Fruit fly (Drosophila melanogaster) whole organism, embryonic: ENCODE results near the gene CG7029.

Experiments
- ATbp ChIP-seq: fragments of 200-800 bp; sonication (Bioruptor generic); optimal IDR thresholded peaks from 2 replicates; lab custom pipeline; 2017; ENCODE audit warnings: missing biosample characterization, mild to moderate bottlenecking, missing genetic modification characterization, missing genetic modification reagents
- CG10267 ChIP-seq: fragments of 200-800 bp; sonication (Bioruptor generic); optimal IDR thresholded peaks from 2 replicates; lab custom pipeline; 2018; ENCODE audit warnings: missing biosample characterization, mild to moderate bottlenecking, missing genetic modification characterization, moderate library complexity
- CG10543 ChIP-seq: fragments of 200-800 bp; sonication (Bioruptor generic); optimal IDR thresholded peaks from 3 replicates; lab custom pipeline; 2017; ENCODE audit warnings: missing biosample characterization, mild to moderate bottlenecking, missing genetic modification characterization, moderate library complexity
- CG10979 ChIP-seq: fragments of 200-800 bp; sonication (Bioruptor generic); optimal IDR thresholded peaks from 2 replicates; lab custom pipeline; 2018; ENCODE audit warnings: missing biosample characterization, mild to moderate bottlenecking, missing genetic modification characterization, moderate library complexity
- CG11085 ChIP-seq: fragments of 200-800 bp; sonication (Bioruptor generic); IDR thresholded peaks from 2 replicates; pipeline ENCODE4 v1.3.6; 2022; ENCODE audit warnings: missing biosample characterization, missing genetic modification characterization
- CG11247 ChIP-seq: fragments of 200-800 bp; sonication (Bioruptor generic); IDR thresholded peaks from 2 replicates; pipeline ENCODE4 v1.3.6; 2022; ENCODE audit warnings: missing biosample characterization, missing genetic modification characterization
- CG11560 ChIP-seq: fragments of 200-800 bp; sonication (Bioruptor generic); IDR thresholded peaks from 3 replicates; pipeline ENCODE4 v1.3.6; 2022; ENCODE audit warnings: missing biosample characterization, missing genetic modification characterization
- CG12104 ChIP-seq: fragments of 200-800 bp; sonication (Bioruptor generic); optimal IDR thresholded peaks from 3 replicates; lab custom pipeline; 2016; ENCODE audit warnings: missing biosample characterization, missing genetic modification characterization
- CG12236 ChIP-seq: fragments of 200-800 bp; sonication (Bioruptor generic); optimal IDR thresholded peaks from 2 replicates; lab custom pipeline; 2016; ENCODE audit warnings: missing biosample characterization, missing genetic modification characterization
- CG12942 ChIP-seq: fragments of 200-800 bp; sonication (Bioruptor generic); optimal IDR thresholded peaks from 3 replicates; lab custom pipeline; 2016; ENCODE audit warnings: missing biosample characterization, missing genetic modification characterization
- CG13424 ChIP-seq: fragments of 200-800 bp; sonication (Bioruptor generic); optimal IDR thresholded peaks from 2 replicates; lab custom pipeline; 2019; ENCODE audit warnings: missing biosample characterization, mild to moderate bottlenecking, missing genetic modification characterization, moderate library complexity
- CG14710 ChIP-seq: fragments of 200-800 bp; sonication (Bioruptor generic); optimal IDR thresholded peaks from 3 replicates; lab custom pipeline; 2019; ENCODE audit warnings: missing biosample characterization, mild to moderate bottlenecking, missing genetic modification characterization, moderate library complexity
- CG15696 ChIP-seq: fragments of 200-800 bp; sonication (Bioruptor generic); optimal IDR thresholded peaks from 2 replicates; lab custom pipeline; 2019; ENCODE audit warnings: missing biosample characterization, mild to moderate bottlenecking, missing genetic modification characterization, moderate library complexity
- CG17359 ChIP-seq: fragments of 200-800 bp; sonication (Bioruptor generic); optimal IDR thresholded peaks from 3 replicates; lab custom pipeline; 2018; ENCODE audit warnings: missing biosample characterization, mild to moderate bottlenecking, missing genetic modification characterization, moderate library complexity
- CG18262 ChIP-seq: fragments of 200-800 bp; optimal IDR thresholded peaks from 3 replicates; lab custom pipeline; 2019; ENCODE audit warnings: missing biosample characterization, mild to moderate bottlenecking, missing genetic modification characterization, moderate library complexity
- CG18599 ChIP-seq: fragments of 200-800 bp; sonication (Bioruptor generic); optimal IDR thresholded peaks from 3 replicates; lab custom pipeline; 2017; ENCODE audit warnings: missing biosample characterization, missing genetic modification characterization, mild to moderate bottlenecking, moderate library complexity, missing genetic modification reagents
- CG18764 ChIP-seq: fragments of 200-800 bp; sonication (Bioruptor generic); optimal IDR thresholded peaks from 3 replicates; lab custom pipeline; 2016; ENCODE audit warnings: missing biosample characterization, missing genetic modification characterization
- CG2678 ChIP-seq: fragments of 200-800 bp; sonication (Bioruptor generic); optimal IDR thresholded peaks from 3 replicates; lab custom pipeline; 2019; ENCODE audit warnings: missing biosample characterization, mild to moderate bottlenecking, missing genetic modification characterization, moderate library complexity
- CG34376 ChIP-seq: fragments of 200-800 bp; sonication (Bioruptor generic); optimal IDR thresholded peaks from 2 replicates; lab custom pipeline; 2018; ENCODE audit warnings: missing biosample characterization, mild to moderate bottlenecking, missing genetic modification characterization
- CG8924 ChIP-seq: fragments of 200-800 bp; optimal IDR thresholded peaks from 3 replicates; lab custom pipeline; 2019; ENCODE audit warnings: missing biosample characterization, mild to moderate bottlenecking, missing genetic modification characterization, moderate library complexity
- CG9609 ChIP-seq: fragments of 200-800 bp; sonication (Bioruptor generic); optimal IDR thresholded peaks from 3 replicates; lab custom pipeline; 2016; ENCODE audit warnings: missing biosample characterization, missing genetic modification characterization
- Camta ChIP-seq: fragments of 200-800 bp; sonication (Bioruptor generic); optimal IDR thresholded peaks from 2 replicates; lab custom pipeline; 2016; ENCODE audit warnings: missing biosample characterization, missing genetic modification characterization
- D19A ChIP-seq: fragments of 200-800 bp; optimal IDR thresholded peaks from 3 replicates; lab custom pipeline; 2019; ENCODE audit warnings: missing biosample characterization, mild to moderate bottlenecking, missing genetic modification characterization, moderate library complexity
- Fer1 ChIP-seq: fragments of 200-800 bp; sonication (Bioruptor generic); optimal IDR thresholded peaks from 2 replicates; lab custom pipeline; 2017; ENCODE audit warnings: missing biosample characterization, mild to moderate bottlenecking, missing genetic modification characterization
- Fer3 ChIP-seq: fragments of 200-800 bp; sonication (Bioruptor generic); optimal IDR thresholded peaks from 2 replicates; lab custom pipeline; 2018; ENCODE audit warnings: missing biosample characterization, mild to moderate bottlenecking, missing genetic modification characterization, moderate library complexity
- Gsc ChIP-seq: fragments of 200-800 bp; sonication (Bioruptor generic); IDR thresholded peaks from 2 replicates; pipeline ENCODE4 v1.3.6; 2022; ENCODE audit warnings: missing biosample characterization, missing genetic modification characterization
- HHEX ChIP-seq: fragments of 200-800 bp; sonication (Bioruptor generic); optimal IDR thresholded peaks from 3 replicates; lab custom pipeline; 2017; ENCODE audit warnings: missing biosample characterization, mild to moderate bottlenecking, missing genetic modification characterization, missing genetic modification reagents
- NFAT ChIP-seq: fragments of 200-800 bp; sonication (Bioruptor generic); IDR thresholded peaks from 2 replicates; pipeline ENCODE4 v1.3.6; 2022; ENCODE audit warnings: missing biosample characterization, missing genetic modification characterization
- NfI ChIP-seq: fragments of 200-800 bp; sonication (Bioruptor generic); optimal IDR thresholded peaks from 3 replicates; lab custom pipeline; 2018; ENCODE audit warnings: missing biosample characterization, mild to moderate bottlenecking, missing genetic modification characterization, moderate library complexity
- Ptx1 ChIP-seq: fragments of 200-800 bp; sonication (Bioruptor generic); IDR thresholded peaks from 2 replicates; pipeline ENCODE4 v1.3.6; 2022; ENCODE audit warnings: missing biosample characterization, missing genetic modification characterization
- Six4 ChIP-seq: fragments of 200-800 bp; sonication (Bioruptor generic); optimal IDR thresholded peaks from 2 replicates; lab custom pipeline; 2016; ENCODE audit warnings: missing biosample characterization, missing genetic modification characterization
- Sox102F ChIP-seq: fragments of 200-800 bp; sonication (Bioruptor generic); optimal IDR thresholded peaks from 2 replicates; lab custom pipeline; 2018; ENCODE audit warnings: missing biosample characterization, mild to moderate bottlenecking, missing genetic modification characterization, moderate library complexity
- Xrp1 ChIP-seq: fragments of 200-800 bp; sonication (Bioruptor generic); IDR thresholded peaks from 2 replicates; pipeline ENCODE4 v1.3.6; 2022; ENCODE audit warnings: missing biosample characterization, missing genetic modification characterization
- bab2 ChIP-seq: fragments of 200-800 bp; sonication (Bioruptor generic); optimal IDR thresholded peaks from 2 replicates; lab custom pipeline; 2016; ENCODE audit warnings: missing biosample characterization, missing genetic modification characterization
- bowl ChIP-seq: fragments of 200-800 bp; sonication (Bioruptor generic); IDR thresholded peaks from 2 replicates; pipeline ENCODE4 v1.3.6; 2022; ENCODE audit warnings: missing biosample characterization, missing genetic modification characterization
- dmrt11E ChIP-seq: fragments of 200-800 bp; sonication (Bioruptor generic); optimal IDR thresholded peaks from 3 replicates; lab custom pipeline; 2018; ENCODE audit warnings: missing biosample characterization, mild to moderate bottlenecking, missing genetic modification characterization, moderate library complexity
- esg ChIP-seq: fragments of 200-800 bp; sonication (Bioruptor generic); conservative IDR thresholded peaks from 2 replicates; pipeline ENCODE4 v1.3.6; 2022; ENCODE audit warnings: missing biosample characterization, missing genetic modification characterization
- ftz-f1 ChIP-seq: fragments of 200-800 bp; sonication (Bioruptor generic); optimal IDR thresholded peaks from 2 replicates; lab custom pipeline; 2016; ENCODE audit warnings: missing biosample characterization, missing genetic modification characterization
- gem ChIP-seq: fragments of 200-800 bp; sonication (Bioruptor generic); optimal IDR thresholded peaks from 2 replicates; lab custom pipeline; 2019; ENCODE audit warnings: missing biosample characterization, mild to moderate bottlenecking, missing genetic modification characterization, moderate library complexity
- jumu ChIP-seq: fragments of 200-800 bp; sonication (Bioruptor generic); optimal IDR thresholded peaks from 3 replicates; lab custom pipeline; 2016; ENCODE audit warnings: missing biosample characterization, missing genetic modification characterization
- nau ChIP-seq: fragments of 200-800 bp; sonication (Bioruptor generic); optimal IDR thresholded peaks from 3 replicates; lab custom pipeline; 2017; ENCODE audit warnings: missing biosample characterization, mild to moderate bottlenecking, missing genetic modification characterization, missing genetic modification reagents
- onecut ChIP-seq: fragments of 200-800 bp; sonication (Bioruptor generic); IDR thresholded peaks from 2 replicates; pipeline ENCODE4 v1.3.6; 2022; ENCODE audit warnings: missing biosample characterization, missing genetic modification characterization
- org-1 ChIP-seq: fragments of 200-800 bp; sonication (Bioruptor generic); optimal IDR thresholded peaks from 2 replicates; lab custom pipeline; 2017; ENCODE audit warnings: missing biosample characterization, missing genetic modification characterization
- prd ChIP-seq, 3 experiments: fragments of >200 bp in 2 of 3; fragments of 200-800 bp in 1 of 3; sonication (Bioruptor generic) in 1 of 3; optimal IDR thresholded peaks in 2 of 3; IDR thresholded peaks in 1 of 3; 2 replicates in 2 of 3; 3 replicates in 1 of 3; pipeline versions ENCODE4 v1.3.6 to Lab custom; 2017 to 2022; ENCODE audit warnings: missing biosample characterization in 1 of 3, missing genetic modification characterization in 1 of 3
- sens ChIP-seq: fragments of 200-800 bp; sonication (Bioruptor generic); peaks from one replicate; lab custom pipeline; 2016; ENCODE audit warnings: missing biosample characterization, missing genetic modification characterization
- sima ChIP-seq: fragments of 200-800 bp; sonication (Bioruptor generic); optimal IDR thresholded peaks from 2 replicates; lab custom pipeline; 2016; ENCODE audit warnings: missing biosample characterization, missing genetic modification characterization
- sqz ChIP-seq: fragments of 200-800 bp; sonication (Bioruptor generic); optimal IDR thresholded peaks from 3 replicates; lab custom pipeline; 2018; ENCODE audit warnings: missing biosample characterization, mild to moderate bottlenecking, missing genetic modification characterization
- tap ChIP-seq: fragments of 200-800 bp; optimal IDR thresholded peaks from 3 replicates; lab custom pipeline; 2019; ENCODE audit warnings: missing biosample characterization, mild to moderate bottlenecking, missing genetic modification characterization, moderate library complexity
- tio ChIP-seq: fragments of 200-800 bp; sonication (Bioruptor generic); optimal IDR thresholded peaks from 2 replicates; lab custom pipeline; 2017; ENCODE audit warnings: missing biosample characterization, missing genetic modification characterization, inconsistent platforms
- vfl ChIP-seq: fragments of 200-800 bp; sonication (Bioruptor generic); optimal IDR thresholded peaks from 2 replicates; lab custom pipeline; 2016; ENCODE audit warnings: missing biosample characterization, missing genetic modification characterization
- zfh1 ChIP-seq: fragments of 200-800 bp; sonication (Bioruptor generic); IDR thresholded peaks from 3 replicates; pipeline ENCODE4 v1.3.6; 2022; ENCODE audit warnings: missing biosample characterization, missing genetic modification characterization

The CG7029 gene

DNA sequence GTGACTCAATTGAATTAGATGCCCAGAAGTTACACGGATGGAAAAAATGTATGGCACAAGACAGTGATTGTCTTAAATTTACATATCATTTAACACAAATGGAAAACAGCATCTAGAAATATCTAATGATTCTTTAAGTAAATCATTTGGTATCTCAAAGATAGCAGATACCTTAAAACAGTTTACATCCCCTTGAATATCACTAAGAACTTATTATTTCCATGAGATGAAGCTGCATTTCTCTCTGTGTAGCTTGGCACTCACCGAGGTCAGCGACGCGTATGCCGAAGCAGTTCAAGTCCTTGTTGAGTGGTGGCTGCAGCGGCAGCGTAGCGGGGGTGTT is 31.1 kb upstream of the CG7029 start (continued):
- TF ChIP-seq CG34376 (GFP tag; lab: Kevin White, UChicago) (no peak), CG18262 (tag; lab: Kevin White, UChicago) (peak; percentile 59), CG12236 (GFP tag; lab: Kevin White, UChicago) (no peak), Gsc (GFP tag; lab: Robert Waterston, UW) (no peak), prd (optimal IDR thresholded peaks at IDR 0.05; lab: Kevin White, UChicago) (no peak), prd (GFP tag; IDR thresholded peaks at IDR 0.05; lab: Robert Waterston, UW) (0 out of 3 replicates have a peak, but pooled peaks have one; percentile 23), D19A (tag; lab: Kevin White, UChicago) (no peak), NfI (no peak), CG12104 (GFP tag; lab: Kevin White, UChicago) (no peak), sima (GFP tag; lab: Kevin White, UChicago) (no peak), CG11247 (GFP tag; lab: Robert Waterston, UW) (no peak), esg (GFP tag; lab: Robert Waterston, UW) (peak; percentile 23; the same call in 1 of the 2 replicates), Six4 (GFP tag; lab: Kevin White, UChicago) (no peak), CG14710 (tag; lab: Kevin White, UChicago) (peak; percentile 55), CG11560 (no peak), CG18599 (peak; percentile 71), tap (peak; percentile 8), CG12942 (GFP tag; lab: Kevin White, UChicago) (no peak), org-1 (GFP tag; lab: Kevin White, UChicago) (peak; percentile 5), CG10543 (GFP tag; lab: Kevin White, UChicago) (peak; percentile 35), Camta (GFP tag; lab: Kevin White, UChicago) (no peak), Fer1 (peak; percentile 27), CG10979 (peak; percentile 64), ftz-f1 (no peak), onecut (no peak), CG10267 (peak; percentile 51), CG9609 (GFP tag; lab: Kevin White, UChicago) (no peak), sens (GFP tag; lab: Kevin White, UChicago) (peak; percentile 86), zfh1 (GFP tag; lab: Robert Waterston, UW) (no peak), tio (GFP tag; lab: Kevin White, UChicago) (no peak), CG2678 (tag; lab: Kevin White, UChicago) (peak; percentile 60), Sox102F (peak; percentile 33), bab2 (peak; percentile 35), nau (GFP tag; lab: Kevin White, UChicago) (no peak), dmrt11E (tag; lab: Kevin White, UChicago) (peak; percentile 32), Xrp1 (peak; percentile 60), CG13424 (tag; lab: Kevin White, UChicago) (peak; percentile 33), Fer3 (tag; lab: Kevin White, UChicago) (peak; percentile 16), HHEX (no peak), CG17359 (peak; percentile 62), NFAT (no peak), sqz (GFP tag; lab: Kevin White, UChicago) (no peak), CG18764 (GFP tag; lab: Kevin White, UChicago) (no peak), Ptx1 (GFP tag; lab: Robert Waterston, UW) (0 out of 2 replicates have a peak, but pooled peaks have one; percentile 30), CG15696 (tag; lab: Kevin White, UChicago) (peak; percentile 46), CG8924 (tag; lab: Kevin White, UChicago) (peak; percentile 25), CG11085 (GFP tag; lab: Robert Waterston, UW) (no peak), jumu (peak; percentile 22), ATbp (GFP tag; lab: Kevin White, UChicago) (peak; percentile 16), gem (tag; lab: Kevin White, UChicago) (peak; percentile 67), bowl (GFP tag; lab: Robert Waterston, UW) (no peak), vfl (no peak)
